Fruit fly (Drosophila melanogaster) whole organism, embryonic: Measurements from ENCODE around the gene Pvf1.

Experiments used
- Atf3 ChIP-seq: fragments of 200-800 bp; sonication (Bioruptor generic); optimal IDR thresholded peaks from 3 replicates; lab custom pipeline; 2016; ENCODE audit warnings: missing biosample characterization, missing genetic modification characterization
- C15 ChIP-seq: fragments of 200-800 bp; sonication (Bioruptor generic); IDR thresholded peaks from 3 replicates; pipeline ENCODE4 v1.3.6; 2022; ENCODE audit warnings: missing biosample characterization, missing genetic modification characterization
- CG10462 ChIP-seq: fragments of 200-800 bp; sonication (Bioruptor generic); optimal IDR thresholded peaks from 2 replicates; lab custom pipeline; 2016; ENCODE audit warnings: missing biosample characterization, missing genetic modification characterization
- CG11560 ChIP-seq: fragments of 200-800 bp; sonication (Bioruptor generic); IDR thresholded peaks from 3 replicates; pipeline ENCODE4 v1.3.6; 2022; ENCODE audit warnings: missing biosample characterization, missing genetic modification characterization
- CG12391 ChIP-seq: fragments of 200-800 bp; sonication (Bioruptor generic); optimal IDR thresholded peaks from 3 replicates; lab custom pipeline; 2018; ENCODE audit warnings: missing biosample characterization, mild to moderate bottlenecking, missing genetic modification characterization, moderate library complexity
- CG16863 ChIP-seq: fragments of 200-800 bp; sonication (Bioruptor generic); optimal IDR thresholded peaks from 3 replicates; lab custom pipeline; 2016; ENCODE audit warnings: missing biosample characterization, missing genetic modification characterization
- CG18011 ChIP-seq: fragments of 200-800 bp; sonication (Bioruptor generic); optimal IDR thresholded peaks from 2 replicates; lab custom pipeline; 2017; ENCODE audit warnings: missing biosample characterization, missing genetic modification characterization, mild to moderate bottlenecking, moderate library complexity, missing genotype
- CG2116 ChIP-seq: fragments of 200-800 bp; sonication (Bioruptor generic); optimal IDR thresholded peaks from 3 replicates; lab custom pipeline; 2018; ENCODE audit warnings: missing biosample characterization, mild to moderate bottlenecking, missing genetic modification characterization
- CG2889 ChIP-seq: fragments of 200-800 bp; sonication (Bioruptor generic); IDR thresholded peaks from 3 replicates; pipeline ENCODE4 v1.3.6; 2022; ENCODE audit warnings: missing biosample characterization, missing genetic modification characterization
- CG30403 ChIP-seq: fragments of 200-800 bp; sonication (Bioruptor generic); optimal IDR thresholded peaks from 3 replicates; lab custom pipeline; 2016; ENCODE audit warnings: missing biosample characterization, missing genetic modification characterization
- CG3407 ChIP-seq: fragments of 200-800 bp; sonication (Bioruptor generic); optimal IDR thresholded peaks from 2 replicates; lab custom pipeline; 2018; ENCODE audit warnings: missing biosample characterization, mild to moderate bottlenecking, missing genetic modification characterization
- CG34376 ChIP-seq: fragments of 200-800 bp; sonication (Bioruptor generic); optimal IDR thresholded peaks from 2 replicates; lab custom pipeline; 2018; ENCODE audit warnings: missing biosample characterization, mild to moderate bottlenecking, missing genetic modification characterization
- CG3726 ChIP-seq: fragments of 200-800 bp; sonication (Bioruptor generic); IDR thresholded peaks from 3 replicates; pipeline ENCODE4, ENCODE4 v1.3.6; 2022; ENCODE audit warnings: missing biosample characterization, missing genetic modification characterization
- CG6654 ChIP-seq: fragments of 200-800 bp; sonication (Bioruptor generic); optimal IDR thresholded peaks from 2 replicates; lab custom pipeline; 2017; ENCODE audit warnings: missing biosample characterization, mild to moderate bottlenecking, missing genetic modification characterization
- CG6791 ChIP-seq: fragments of 200-800 bp; sonication (Bioruptor generic); IDR thresholded peaks from 3 replicates; pipeline ENCODE4 v1.3.6; 2022; ENCODE audit warnings: missing biosample characterization, missing genetic modification characterization; ENCODE audit not compliant: partially characterized antibody
- CG8281 ChIP-seq: fragments of 200-800 bp; sonication (Bioruptor generic); optimal IDR thresholded peaks from 2 replicates; lab custom pipeline; 2018; ENCODE audit warnings: missing biosample characterization, mild to moderate bottlenecking, missing genetic modification characterization, moderate library complexity
- CG8290 ChIP-seq, 3 experiments: fragments of 200-800 bp; sonication (Bioruptor generic); optimal IDR thresholded peaks; 2 replicates each; lab custom pipeline; 2016 to 2019; ENCODE audit warnings: missing biosample characterization in 3 of 3, missing genetic modification characterization in 3 of 3, mild to moderate bottlenecking in 2 of 3, moderate library complexity in 1 of 3
- CG8944 ChIP-seq: fragments of 200-800 bp; sonication (Bioruptor generic); optimal IDR thresholded peaks from 3 replicates; lab custom pipeline; 2016; ENCODE audit warnings: missing biosample characterization, missing genetic modification characterization
- CG9609 ChIP-seq: fragments of 200-800 bp; sonication (Bioruptor generic); optimal IDR thresholded peaks from 3 replicates; lab custom pipeline; 2016; ENCODE audit warnings: missing biosample characterization, missing genetic modification characterization
- Dbx ChIP-seq: fragments of 200-800 bp; sonication (Bioruptor generic); IDR thresholded peaks from 3 replicates; pipeline ENCODE4 v1.3.6; 2022; ENCODE audit warnings: missing biosample characterization, missing genetic modification characterization
- Dip2 ChIP-seq: fragments of 200-800 bp; sonication (Bioruptor generic); IDR thresholded peaks from 2 replicates; pipeline ENCODE4 v1.3.6; 2022; ENCODE audit warnings: missing biosample characterization, missing genetic modification characterization
- Drgx ChIP-seq: fragments of 200-800 bp; sonication (Bioruptor generic); IDR thresholded peaks from 2 replicates; pipeline ENCODE4 v1.3.6; 2022; ENCODE audit warnings: missing biosample characterization, missing genetic modification characterization
- Fer1 ChIP-seq: fragments of 200-800 bp; sonication (Bioruptor generic); optimal IDR thresholded peaks from 2 replicates; lab custom pipeline; 2017; ENCODE audit warnings: missing biosample characterization, mild to moderate bottlenecking, missing genetic modification characterization
- Gsc ChIP-seq: fragments of 200-800 bp; sonication (Bioruptor generic); IDR thresholded peaks from 2 replicates; pipeline ENCODE4 v1.3.6; 2022; ENCODE audit warnings: missing biosample characterization, missing genetic modification characterization
- H2.0 ChIP-seq: fragments of 200-800 bp; sonication (Bioruptor generic); IDR thresholded peaks from 2 replicates; pipeline ENCODE4 v1.3.6; 2022; ENCODE audit warnings: missing biosample characterization, missing genetic modification characterization
- HHEX ChIP-seq: fragments of 200-800 bp; sonication (Bioruptor generic); optimal IDR thresholded peaks from 3 replicates; lab custom pipeline; 2017; ENCODE audit warnings: missing biosample characterization, mild to moderate bottlenecking, missing genetic modification characterization, missing genetic modification reagents
- Mad ChIP-seq: fragments of 200-800 bp; sonication (Bioruptor generic); optimal IDR thresholded peaks from 2 replicates; lab custom pipeline; 2016; ENCODE audit warnings: missing biosample characterization, missing genetic modification characterization
- NFAT ChIP-seq: fragments of 200-800 bp; sonication (Bioruptor generic); IDR thresholded peaks from 2 replicates; pipeline ENCODE4 v1.3.6; 2022; ENCODE audit warnings: missing biosample characterization, missing genetic modification characterization
- Sox100B ChIP-seq: fragments of 200-800 bp; sonication (Bioruptor generic); optimal IDR thresholded peaks from 3 replicates; lab custom pipeline; 2018; ENCODE audit warnings: missing biosample characterization, mild to moderate bottlenecking, missing genetic modification characterization
- al ChIP-seq: fragments of 200-800 bp; sonication (Bioruptor generic); IDR thresholded peaks from 2 replicates; pipeline ENCODE4 v1.3.6; 2022; ENCODE audit warnings: missing biosample characterization, missing genetic modification characterization
- bab2 ChIP-seq: fragments of 200-800 bp; sonication (Bioruptor generic); optimal IDR thresholded peaks from 2 replicates; lab custom pipeline; 2016; ENCODE audit warnings: missing biosample characterization, missing genetic modification characterization
- btn ChIP-seq: fragments of 200-800 bp; sonication (Bioruptor generic); optimal IDR thresholded peaks from 2 replicates; lab custom pipeline; 2016; ENCODE audit warnings: missing biosample characterization, missing genetic modification characterization
- cas ChIP-seq: fragments of 200-800 bp; sonication (Bioruptor generic); IDR thresholded peaks from 2 replicates; pipeline ENCODE4 v1.3.6; 2022; ENCODE audit warnings: missing biosample characterization, missing genetic modification characterization
- croc ChIP-seq: fragments of 200-800 bp; sonication (Bioruptor generic); conservative IDR thresholded peaks from 3 replicates; pipeline ENCODE4 v1.3.6; 2022; ENCODE audit warnings: missing biosample characterization, missing genetic modification characterization
- dan ChIP-seq: fragments of 200-800 bp; sonication (Bioruptor generic); IDR thresholded peaks from 2 replicates; pipeline ENCODE4 v1.3.6; 2022; ENCODE audit warnings: missing biosample characterization, missing genetic modification characterization
- dmrt11E ChIP-seq: fragments of 200-800 bp; sonication (Bioruptor generic); optimal IDR thresholded peaks from 3 replicates; lab custom pipeline; 2018; ENCODE audit warnings: missing biosample characterization, mild to moderate bottlenecking, missing genetic modification characterization, moderate library complexity
- exex ChIP-seq: fragments of 200-800 bp; sonication (Bioruptor generic); optimal IDR thresholded peaks from 4 replicates; lab custom pipeline; 2018; ENCODE audit warnings: missing biosample characterization, mild to moderate bottlenecking, missing genetic modification characterization, moderate library complexity
- fd102C ChIP-seq: fragments of 200-800 bp; sonication (Bioruptor generic); optimal IDR thresholded peaks from 2 replicates; lab custom pipeline; 2018; ENCODE audit warnings: missing biosample characterization, mild to moderate bottlenecking, missing genetic modification characterization, moderate library complexity
- gem ChIP-seq: fragments of 200-800 bp; sonication (Bioruptor generic); optimal IDR thresholded peaks from 2 replicates; lab custom pipeline; 2019; ENCODE audit warnings: missing biosample characterization, mild to moderate bottlenecking, missing genetic modification characterization, moderate library complexity
- insv ChIP-seq, 2 experiments: fragments of 200-800 bp; sonication (Bioruptor generic); optimal IDR thresholded peaks; 3 replicates each; lab custom pipeline; 2016 to 2018; ENCODE audit warnings: missing biosample characterization in 2 of 2, missing genetic modification characterization in 2 of 2
- kay ChIP-seq: fragments of 200-800 bp; sonication (Bioruptor generic); optimal IDR thresholded peaks from 2 replicates; lab custom pipeline; 2016; ENCODE audit warnings: missing biosample characterization, missing genetic modification characterization
- mirr ChIP-seq: fragments of 200-800 bp; sonication (Bioruptor generic); optimal IDR thresholded peaks from 3 replicates; lab custom pipeline; 2018; ENCODE audit warnings: missing biosample characterization, mild to moderate bottlenecking, missing genetic modification characterization
- nerfin-1 ChIP-seq: fragments of 200-800 bp; sonication (Bioruptor generic); optimal IDR thresholded peaks from 3 replicates; lab custom pipeline; 2019; ENCODE audit warnings: missing biosample characterization, mild to moderate bottlenecking, missing genetic modification characterization, moderate library complexity
- pum ChIP-seq: fragments of 200-800 bp; sonication (Bioruptor generic); optimal IDR thresholded peaks from 2 replicates; lab custom pipeline; 2016; ENCODE audit warnings: missing biosample characterization, missing genetic modification characterization
- repo ChIP-seq: fragments of 200-800 bp; sonication (Bioruptor generic); optimal IDR thresholded peaks from 2 replicates; lab custom pipeline; 2016; ENCODE audit warnings: missing biosample characterization, missing genetic modification characterization
- run ChIP-seq: fragments of 200-800 bp; sonication (Bioruptor generic); optimal IDR thresholded peaks from 3 replicates; lab custom pipeline; 2018; ENCODE audit warnings: missing biosample characterization, mild to moderate bottlenecking, missing genetic modification characterization
- sd ChIP-seq: fragments of 200-800 bp; sonication (Bioruptor generic); optimal IDR thresholded peaks from 3 replicates; lab custom pipeline; 2018; ENCODE audit warnings: missing biosample characterization, mild to moderate bottlenecking, missing genetic modification characterization, moderate library complexity
- stwl ChIP-seq: fragments of 200-800 bp; sonication (Bioruptor generic); optimal IDR thresholded peaks from 3 replicates; lab custom pipeline; 2018; ENCODE audit warnings: missing biosample characterization, mild to moderate bottlenecking, missing genetic modification characterization, moderate library complexity
- tx ChIP-seq: fragments of 200-800 bp; sonication (Bioruptor generic); optimal IDR thresholded peaks from 2 replicates; lab custom pipeline; 2016; ENCODE audit warnings: missing biosample characterization, missing genetic modification characterization
- wdn ChIP-seq: fragments of 200-800 bp; sonication (Bioruptor generic); IDR thresholded peaks from 2 replicates; pipeline ENCODE4 v1.3.6; 2022; ENCODE audit warnings: missing biosample characterization, missing genetic modification characterization
- zfh2 ChIP-seq: fragments of 200-800 bp; sonication (Bioruptor generic); optimal IDR thresholded peaks from 2 replicates; lab custom pipeline; 2016; ENCODE audit warnings: missing biosample characterization, missing genetic modification characterization

Gene Pvf1

DNA sequence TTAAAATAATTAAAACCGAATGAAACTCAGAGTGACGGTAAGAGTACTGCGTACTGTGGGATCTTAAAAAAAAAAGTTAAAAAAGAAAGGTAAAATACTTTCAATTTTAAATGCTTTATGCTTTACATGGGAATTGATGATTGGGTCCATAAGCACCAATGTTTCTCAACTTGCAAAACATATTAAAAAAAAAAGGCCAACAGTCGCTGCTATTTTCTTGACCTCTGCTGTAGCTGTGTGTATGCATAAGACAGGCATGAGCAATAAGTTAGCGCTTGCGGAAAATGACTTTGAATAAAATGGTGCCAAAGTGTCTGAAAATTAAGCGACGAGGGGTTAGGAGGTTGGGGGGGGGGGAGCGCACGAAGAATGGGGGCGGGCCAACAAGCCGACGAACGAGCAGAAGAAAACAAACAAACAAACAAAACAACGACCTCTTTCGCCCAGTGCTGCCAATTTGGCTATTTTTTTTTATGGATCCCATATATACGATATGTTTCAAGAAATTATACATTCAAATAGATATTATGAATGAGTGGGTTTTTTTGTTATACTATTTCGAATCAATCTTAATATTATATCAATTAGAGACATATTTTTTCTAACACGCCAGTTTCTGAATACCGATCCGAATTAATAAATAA lies 37.1 kb downstream of the Pvf1 start (continued):
- TF ChIP-seq CG11560 (tag; lab: Robert Waterston, UW) (no peak), CG9609 (GFP tag; lab: Kevin White, UChicago) (no peak), Dip2 (GFP tag; lab: Robert Waterston, UW) (no peak), tx (GFP tag; lab: Kevin White, UChicago) (no peak), gem (tag; lab: Kevin White, UChicago) (no peak), kay (GFP tag; lab: Kevin White, UChicago) (peak; percentile 47), CG18011 (GFP tag; lab: Kevin White, UChicago) (no peak), zfh2 (no peak), CG3726 (GFP tag; lab: Robert Waterston, UW) (no peak), mirr (no peak), CG34376 (no peak), CG30403 (GFP tag; lab: Kevin White, UChicago) (peak; percentile 46), CG6654 (peak; percentile 14), insv (GFP tag; optimal IDR thresholded peaks at IDR 0.05; lab: Kevin White, UChicago) (no peak), dmrt11E (peak; percentile 33), wdn (GFP tag; lab: Robert Waterston, UW) (0 out of 2 replicates have a peak, but pooled peaks have one; percentile 25), CG10462 (GFP tag; lab: Kevin White, UChicago) (no peak), NFAT (GFP tag; lab: Robert Waterston, UW) (peak; percentile 39; the same call in 1 of the 2 replicates), CG8290 (GFP tag; optimal IDR thresholded peaks at IDR 0.05; lab: Kevin White, UChicago) (no peak), CG8290 (tag; optimal IDR thresholded peaks at IDR 0.05; lab: Kevin White, UChicago) (no peak), Dbx (no peak), CG6791 (GFP tag; lab: Robert Waterston, UW) (no peak), Sox100B (GFP tag; lab: Kevin White, UChicago) (no peak), croc (no peak), Mad (GFP tag; lab: Kevin White, UChicago) (no peak), H2.0 (GFP tag; lab: Robert Waterston, UW) (peak; percentile 43), fd102C (no peak), CG2116 (GFP tag; lab: Kevin White, UChicago) (no peak), Gsc (GFP tag; lab: Robert Waterston, UW) (no peak), bab2 (no peak), pum (GFP tag; lab: Kevin White, UChicago) (no peak), dan (GFP tag; lab: Robert Waterston, UW) (no peak), CG16863 (GFP tag; lab: Kevin White, UChicago) (peak; percentile 27), btn (GFP tag; lab: Kevin White, UChicago) (no peak), HHEX (GFP tag; lab: Kevin White, UChicago) (peak; percentile 40), nerfin-1 (tag; lab: Kevin White, UChicago) (peak; percentile 19), CG8944 (GFP tag; lab: Kevin White, UChicago) (peak; percentile 7), CG2889 (GFP tag; lab: Robert Waterston, UW) (no peak), Fer1 (peak; percentile 27), stwl (tag; lab: Kevin White, UChicago) (no peak), sd (tag; lab: Kevin White, UChicago) (no peak), exex (tag; lab: Kevin White, UChicago) (no peak), repo (GFP tag; lab: Kevin White, UChicago) (no peak), Atf3 (GFP tag; lab: Kevin White, UChicago) (no peak), al (GFP tag; lab: Robert Waterston, UW) (no peak), Drgx (GFP tag; lab: Robert Waterston, UW) (peak; percentile 67), C15 (GFP tag; lab: Robert Waterston, UW) (no peak), CG3407 (GFP tag; lab: Kevin White, UChicago) (no peak), CG12391 (peak; percentile 33), run (tag; lab: Kevin White, UChicago) (no peak), CG8281 (no peak), cas (no peak)
